Worm (Caenorhabditis elegans) whole organism, L4 larva: ENCODE data around the gene srx-131.
A peak's percentile ranks its signal among the peaks of the same experiment; 100 is the strongest.

ENCODE experiments used
- F26F4.8 ChIP-seq: fragments of 200-800 bp; sonication (Bioruptor generic); conservative IDR thresholded peaks from 2 replicates; pipeline ENCODE4 v1.3.6; 2022; ENCODE audit warnings: missing genetic modification characterization, missing compliant biosample characterization
- Y105C5A.15 ChIP-seq: fragments of 200-800 bp; sonication (Bioruptor generic); IDR thresholded peaks from 2 replicates; pipeline ENCODE4 v1.3.6; 2022; ENCODE audit warnings: missing genetic modification characterization, missing compliant biosample characterization
- Y5F2A.4 ChIP-seq: fragments of 200-800 bp; sonication (Bioruptor generic); optimal IDR thresholded peaks from 2 replicates; lab custom pipeline; 2018; ENCODE audit warnings: mild to moderate bottlenecking, missing genetic modification characterization, missing compliant biosample characterization
- ZK546.5 ChIP-seq, 2 experiments: sonication (generic microtip); optimal IDR thresholded peaks; 2 replicates each; lab custom pipeline; 2017; ENCODE audit warnings: missing biosample characterization in 2 of 2, missing genetic modification characterization in 2 of 2
- aha-1 ChIP-seq: fragments of 150-350 bp; peaks from one replicate; lab custom pipeline; 2014; ENCODE audit warnings: missing biosample characterization, missing genetic modification characterization
- ama-1 ChIP-seq: fragments of 150-350 bp; optimal IDR thresholded peaks from 2 replicates; lab custom pipeline; 2014; ENCODE audit warnings: inconsistent platforms, mixed read lengths
- attf-4 ChIP-seq: sonication (generic microtip); optimal IDR thresholded peaks from 3 replicates; lab custom pipeline; 2017; ENCODE audit warnings: missing biosample characterization, missing genetic modification characterization
- ceh-20 ChIP-seq: fragments of 200-800 bp; sonication (Bioruptor generic); IDR thresholded peaks from 2 replicates; pipeline ENCODE4 v1.3.6; 2022; ENCODE audit warnings: missing genetic modification reagents, missing genetic modification characterization, missing compliant biosample characterization
- ceh-62 ChIP-seq: sonication (generic microtip); optimal IDR thresholded peaks from 2 replicates; lab custom pipeline; 2017; ENCODE audit warnings: missing biosample characterization, missing genetic modification characterization
- ces-1 ChIP-seq: fragments of 150-350 bp; sonication (generic microtip); optimal IDR thresholded peaks from 4 replicates; lab custom pipeline; 2014; ENCODE audit warnings: missing biosample characterization, missing genetic modification reagents, missing genetic modification characterization
- daf-12 ChIP-seq: fragments of 150-350 bp; optimal IDR thresholded peaks from 2 replicates; lab custom pipeline; 2014; ENCODE audit warnings: missing biosample characterization, missing genetic modification reagents, missing genetic modification characterization
- daf-16 ChIP-seq, 3 experiments: sonication (generic microtip); optimal IDR thresholded peaks; 2 replicates each; lab custom pipeline; 2016 to 2017; ENCODE audit warnings: missing genetic modification characterization in 3 of 3, missing genetic modification reagents in 3 of 3, mild to moderate bottlenecking in 2 of 3, missing compliant biosample characterization in 2 of 3, missing biosample characterization in 1 of 3, moderate library complexity in 1 of 3
- daf-8 ChIP-seq: fragments of 200-800 bp; sonication (Bioruptor generic); IDR thresholded peaks from 2 replicates; pipeline ENCODE4 v1.3.6; 2022; ENCODE audit warnings: missing genetic modification characterization, missing compliant biosample characterization
- dmd-6 ChIP-seq: fragments of 200-800 bp; sonication (Bioruptor generic); IDR thresholded peaks from 2 replicates; pipeline ENCODE4 v1.3.6; 2022; ENCODE audit warnings: missing genetic modification reagents, missing genetic modification characterization, missing compliant biosample characterization
- dmd-9 ChIP-seq: fragments of 200-800 bp; sonication (Bioruptor generic); IDR thresholded peaks from 2 replicates; pipeline ENCODE4 v1.3.6; 2022; ENCODE audit warnings: missing genetic modification reagents, missing genetic modification characterization, missing compliant biosample characterization
- dpl-1 ChIP-seq: fragments of 150-350 bp; optimal IDR thresholded peaks from 2 replicates; lab custom pipeline; 2014; ENCODE audit warnings: missing biosample characterization, missing genetic modification reagents, missing genetic modification characterization
- duxl-1 ChIP-seq: sonication (generic microtip); optimal IDR thresholded peaks from 2 replicates; lab custom pipeline; 2016; ENCODE audit warnings: mild to moderate bottlenecking, missing genetic modification characterization, moderate library complexity, missing compliant biosample characterization; ENCODE audit not compliant: poor library complexity
- egl-27 ChIP-seq: sonication (generic microtip); optimal IDR thresholded peaks from 3 replicates; lab custom pipeline; 2017; ENCODE audit warnings: missing biosample characterization, missing genetic modification reagents, missing genetic modification characterization
- egl-43 ChIP-seq: fragments of 200-800 bp; sonication (Bioruptor generic); IDR thresholded peaks from 2 replicates; pipeline ENCODE4 v1.3.6; 2022; ENCODE audit warnings: missing genetic modification reagents, missing genetic modification characterization, missing compliant biosample characterization
- fkh-10 ChIP-seq: fragments of 150-350 bp; optimal IDR thresholded peaks from 2 replicates; lab custom pipeline; 2014; ENCODE audit warnings: missing biosample characterization, missing genetic modification reagents, missing genetic modification characterization
- hif-1 ChIP-seq, 2 experiments: sonication (generic microtip); optimal IDR thresholded peaks; 2 replicates each; lab custom pipeline; 2016 to 2017; ENCODE audit warnings: missing compliant biosample characterization in 2 of 2, missing genetic modification characterization in 2 of 2, missing genetic modification reagents in 2 of 2, missing genotype in 2 of 2, mild to moderate bottlenecking in 1 of 2
- lin-13 ChIP-seq: fragments of 150-350 bp; optimal IDR thresholded peaks from 2 replicates; lab custom pipeline; 2014; ENCODE audit warnings: missing biosample characterization, missing genetic modification reagents, missing genetic modification characterization
- lin-15B ChIP-seq: fragments of 150-350 bp; sonication (generic microtip); optimal IDR thresholded peaks from 3 replicates; lab custom pipeline; 2014; ENCODE audit warnings: missing biosample characterization, missing genetic modification characterization
- lir-3 ChIP-seq: sonication (generic microtip); optimal IDR thresholded peaks from 2 replicates; lab custom pipeline; 2016; ENCODE audit warnings: mild to moderate bottlenecking, missing genetic modification characterization, missing compliant biosample characterization
- lsy-2 ChIP-seq, 2 experiments: fragments of 150-350 bp in 1 of 2; sonication (generic microtip) in 1 of 2; optimal IDR thresholded peaks; 2 replicates each; lab custom pipeline; 2014 to 2017; ENCODE audit warnings: missing biosample characterization in 2 of 2, missing genetic modification characterization in 2 of 2
- mdl-1 ChIP-seq, 2 experiments: fragments of 150-350 bp in 1 of 2; sonication (generic microtip) in 1 of 2; optimal IDR thresholded peaks; 2 replicates each; lab custom pipeline; 2014 to 2017; ENCODE audit warnings: missing biosample characterization in 2 of 2, missing genetic modification characterization in 2 of 2
- mdt-29 ChIP-seq: fragments of 200-800 bp; sonication (Bioruptor generic); IDR thresholded peaks from 2 replicates; pipeline ENCODE4 v1.3.6; 2022; ENCODE audit warnings: missing genetic modification reagents, missing genetic modification characterization, missing compliant biosample characterization
- mes-2 ChIP-seq: sonication (generic microtip); optimal IDR thresholded peaks from 2 replicates; lab custom pipeline; 2016; ENCODE audit warnings: missing genotype, mild to moderate bottlenecking, missing genetic modification characterization, missing compliant biosample characterization; ENCODE audit not compliant: poor library complexity, severe bottlenecking
- nhr-102 ChIP-seq: sonication (generic microtip); optimal IDR thresholded peaks from 2 replicates; lab custom pipeline; 2016; ENCODE audit warnings: mild to moderate bottlenecking, missing genetic modification characterization, moderate library complexity, missing compliant biosample characterization
- nhr-11 ChIP-seq: fragments of 150-350 bp; optimal IDR thresholded peaks from 2 replicates; lab custom pipeline; 2014; ENCODE audit warnings: missing biosample characterization, missing genetic modification characterization
- nhr-28 ChIP-seq: fragments of 150-350 bp; optimal IDR thresholded peaks from 2 replicates; lab custom pipeline; 2014; ENCODE audit warnings: missing biosample characterization, missing genetic modification characterization
- nhr-48 ChIP-seq: sonication (generic microtip); optimal IDR thresholded peaks from 2 replicates; lab custom pipeline; 2016; ENCODE audit warnings: mild to moderate bottlenecking, missing genetic modification characterization, missing compliant biosample characterization
- pha-4 ChIP-seq, 2 experiments: fragments of 150-350 bp in 1 of 2; fragments of 200-800 bp in 1 of 2; sonication (Bioruptor generic) in 1 of 2; IDR thresholded peaks in 1 of 2; optimal IDR thresholded peaks in 1 of 2; 2 replicates each; pipeline versions ENCODE4 v1.3.6 to Lab custom; 2014 to 2022; ENCODE audit warnings: missing genetic modification characterization in 2 of 2, missing genetic modification reagents in 2 of 2, missing biosample characterization in 1 of 2, missing compliant biosample characterization in 1 of 2
- php-3 ChIP-seq: fragments of 200-800 bp; sonication (Bioruptor generic); IDR thresholded peaks from 2 replicates; pipeline ENCODE4 v1.3.6; 2022; ENCODE audit warnings: missing genetic modification reagents, missing genetic modification characterization, missing compliant biosample characterization
- skn-1 ChIP-seq: fragments of 150-350 bp; optimal IDR thresholded peaks from 2 replicates; lab custom pipeline; 2014; ENCODE audit warnings: missing biosample characterization, missing genetic modification characterization
- snpc-1.2 ChIP-seq: fragments of 200-800 bp; sonication (Bioruptor generic); IDR thresholded peaks from 2 replicates; pipeline ENCODE4 v1.3.6; 2022; ENCODE audit warnings: missing genetic modification reagents, missing genetic modification characterization, missing compliant biosample characterization
- snpc-4 ChIP-seq: fragments of 150-350 bp; optimal IDR thresholded peaks from 2 replicates; lab custom pipeline; 2014; ENCODE audit warnings: missing biosample characterization, missing genetic modification characterization
- spr-1 ChIP-seq: sonication (generic microtip); optimal IDR thresholded peaks from 2 replicates; lab custom pipeline; 2016; ENCODE audit warnings: mild to moderate bottlenecking, missing genetic modification characterization, missing compliant biosample characterization
- tag-97 ChIP-seq: fragments of 200-800 bp; sonication (Bioruptor generic); IDR thresholded peaks from 2 replicates; pipeline ENCODE4 v1.3.6; 2022; ENCODE audit warnings: missing genetic modification characterization, missing compliant biosample characterization
- unc-39 ChIP-seq: sonication (generic microtip); optimal IDR thresholded peaks from 2 replicates; lab custom pipeline; 2017; ENCODE audit warnings: missing biosample characterization, missing genetic modification characterization
- unc-62 ChIP-seq, 3 experiments: fragments of 150-350 bp in 1 of 3; sonication (generic microtip); optimal IDR thresholded peaks in 2 of 3; peaks in 1 of 3; 1 replicate in 1 of 3; 2 replicates in 2 of 3; lab custom pipeline; 2014 to 2017; ENCODE audit warnings: missing biosample characterization in 3 of 3, missing genetic modification characterization in 3 of 3, missing genetic modification reagents in 3 of 3, missing genotype in 1 of 3
- zfp-2 ChIP-seq: sonication (generic microtip); optimal IDR thresholded peaks from 2 replicates; lab custom pipeline; 2016; ENCODE audit warnings: mild to moderate bottlenecking, missing genetic modification characterization, missing compliant biosample characterization
- zip-11 ChIP-seq: fragments of 200-800 bp; sonication (Bioruptor generic); IDR thresholded peaks from 2 replicates; pipeline ENCODE4 v1.3.6; 2022; ENCODE audit warnings: missing genetic modification characterization, missing compliant biosample characterization

The srx-131 gene

ce11 chrV:13812330-13812729 is 32.9 kb upstream of the srx-131 start:
- TF ChIP-seq ces-1 (GFP tag; lab: Kevin White, UChicago) (peak; percentile 47), tag-97 (no peak)

DNA sequence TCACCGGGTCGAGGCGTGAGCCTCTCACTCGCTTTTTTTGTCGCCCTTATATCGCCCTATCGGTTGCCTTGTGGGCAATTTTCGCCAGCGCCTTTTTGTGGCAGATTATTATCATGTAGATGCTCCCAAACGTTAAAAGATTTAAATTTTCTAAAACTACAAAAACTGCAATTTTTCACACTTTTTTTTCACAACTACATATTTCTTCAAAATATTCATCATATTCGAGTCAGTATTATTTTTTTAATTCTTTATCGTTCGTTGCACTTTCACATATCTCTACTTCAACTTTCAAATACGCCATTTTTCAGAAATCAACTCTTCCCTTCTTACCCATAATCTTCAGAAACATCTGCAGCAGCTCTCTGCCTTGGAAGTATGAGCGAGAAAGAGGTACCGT is 32.3 kb upstream of the srx-131 start, which contains the start of gene ceh-24:
ceh-24 (plus strand) TSS at position 301 of the 400 bp plus-strand sequence.
- TF ChIP-seq daf-8 (no peak), F26F4.8 (GFP tag; lab: Robert Waterston, UW) (no peak), Y5F2A.4 (GFP tag; lab: Kevin White, UChicago) (no peak), lsy-2 (tag; optimal IDR thresholded peaks at IDR 0.05; lab: Kevin White, UChicago) (no peak), lir-3 (tag; lab: Kevin White, UChicago) (no peak), attf-4 (tag; lab: Kevin White, UChicago) (no peak), tag-97 (no peak), zip-11 (no peak), snpc-4 (tag; lab: Kevin White, UChicago) (no peak), mdl-1 (tag; optimal IDR thresholded peaks at IDR 0.05; lab: Kevin White, UChicago) (no peak), lin-15B (tag; lab: Kevin White, UChicago) (no peak)

DNA sequence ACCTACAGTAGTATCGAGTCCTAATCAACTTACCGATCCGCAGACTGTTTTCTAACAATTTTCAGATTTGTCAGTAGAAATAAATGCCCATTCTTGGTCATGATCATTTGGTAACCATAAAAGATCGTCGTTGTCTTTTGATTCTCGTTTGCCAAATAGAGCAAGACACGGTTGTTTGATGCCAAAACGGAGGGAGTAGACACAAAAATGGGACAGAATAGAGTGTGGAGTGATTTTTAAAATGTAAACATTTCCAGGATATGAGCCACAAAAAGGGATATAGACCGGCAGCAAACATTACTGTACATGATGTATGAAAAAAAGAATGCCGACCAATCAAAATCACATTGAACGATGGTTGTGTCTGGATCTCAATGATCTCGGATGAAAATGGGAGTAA is 28.4 kb upstream of the srx-131 start, which contains the start of gene F55B12.2:
F55B12.2 (minus strand) TSS at position 101 of the 400 bp plus-strand sequence.
- TF ChIP-seq egl-43, result no peak
- peak; percentile 9 for TF ChIP-seq aha-1

DNA sequence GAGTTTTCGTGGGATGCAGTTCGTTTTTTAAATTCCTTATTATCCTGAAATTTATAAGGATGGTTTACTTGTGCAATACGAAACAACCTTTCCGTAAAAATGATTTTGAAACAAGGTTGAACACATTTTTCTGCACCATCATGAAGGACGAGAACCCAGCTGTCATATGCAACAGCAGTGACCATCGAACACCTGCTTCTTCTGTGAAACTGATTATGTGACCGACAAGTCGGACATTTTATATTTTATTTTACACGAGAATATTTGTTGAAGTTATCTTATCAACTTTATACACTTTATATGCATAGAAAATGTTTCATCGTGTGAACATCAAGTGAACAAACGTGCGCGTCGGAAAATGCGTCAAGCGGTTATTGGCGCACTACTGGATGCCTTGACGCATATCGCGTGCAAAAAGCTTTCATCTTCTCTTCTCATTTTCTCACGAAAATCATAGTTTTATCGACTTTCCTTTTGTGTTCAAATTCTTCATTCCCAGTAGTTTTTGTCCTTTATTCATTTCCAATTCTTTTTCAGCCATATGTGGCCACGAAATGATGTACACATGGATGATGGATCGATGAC is 26.3 kb upstream of the srx-131 start, which contains the start of gene sel-10:
sel-10 (plus strand) TSS at position 538 of the 585 bp plus-strand sequence.
- TF ChIP-seq nhr-28, result peak; percentile 52
- no peak for TF ChIP-seq tag-97
- TF ChIP-seq fkh-10, result no peak
- no peak for TF ChIP-seq Y105C5A.15
- TF ChIP-seq lin-13 (GFP tag; lab: Kevin White, UChicago), result peak; percentile 66
- TF ChIP-seq mdt-29, result no peak
- no peak for TF ChIP-seq spr-1
- no peak for TF ChIP-seq egl-27
- no peak for TF ChIP-seq snpc-4 (tag; lab: Kevin White, UChicago)
- TF ChIP-seq nhr-11 (tag; lab: Kevin White, UChicago), result peak; percentile 60
- TF ChIP-seq ZK546.5 (tag; optimal IDR thresholded peaks at IDR 0.05; lab: Kevin White, UChicago), result no peak
- TF ChIP-seq duxl-1 (tag; lab: Kevin White, UChicago), result peak; percentile 66
- TF ChIP-seq unc-39 (tag; lab: Kevin White, UChicago), result no peak
- TF ChIP-seq nhr-48, result peak; percentile 36
- peak; percentile 70 for TF ChIP-seq dmd-6 (GFP tag; lab: Robert Waterston, UW)
- TF ChIP-seq daf-16 (GFP tag; optimal IDR thresholded peaks at IDR 0.05; lab: Kevin White, UChicago), result no peak
- TF ChIP-seq daf-16 (tag; optimal IDR thresholded peaks at IDR 0.05; lab: Kevin White, UChicago), result peak; percentile 38
- no peak for TF ChIP-seq ama-1 (lab: Kevin White, UChicago)
- no peak for TF ChIP-seq daf-12
- TF ChIP-seq hif-1 (tag; optimal IDR thresholded peaks at IDR 0.05; lab: Kevin White, UChicago), result peak in 1 of 2 experiments; percentile 65
- no peak for TF ChIP-seq Y5F2A.4 (GFP tag; lab: Kevin White, UChicago)
- no peak for TF ChIP-seq nhr-102 (tag; lab: Kevin White, UChicago)
- peak; percentile 84 for TF ChIP-seq mes-2 (tag; lab: Kevin White, UChicago)
- TF ChIP-seq snpc-1.2 (GFP tag; lab: Robert Waterston, UW), result no peak
- no peak for TF ChIP-seq skn-1 (tag; lab: Kevin White, UChicago)
- peak; percentile 30; the same call in 1 of the 2 replicates for TF ChIP-seq pha-4 (GFP tag; IDR thresholded peaks at IDR 0.05; lab: Robert Waterston, UW)
- TF ChIP-seq pha-4 (tag; optimal IDR thresholded peaks at IDR 0.05; lab: Kevin White, UChicago), result peak; percentile 47
- peak in 1 of 2 experiments; percentile 59 for TF ChIP-seq unc-62 (GFP tag; optimal IDR thresholded peaks at IDR 0.05 in 1 of 2; lab: Kevin White, UChicago)
- TF ChIP-seq unc-62 (tag; optimal IDR thresholded peaks at IDR 0.05; lab: Kevin White, UChicago), result no peak
- TF ChIP-seq ceh-20 (GFP tag; lab: Robert Waterston, UW), result no peak
- no peak for TF ChIP-seq zfp-2 (tag; lab: Kevin White, UChicago)
- TF ChIP-seq php-3 (GFP tag; lab: Robert Waterston, UW), result peak; percentile 71
- no peak for TF ChIP-seq zip-11
- TF ChIP-seq dmd-9 (GFP tag; lab: Robert Waterston, UW), result no peak
- TF ChIP-seq ceh-62 (tag; lab: Kevin White, UChicago), result no peak
- TF ChIP-seq attf-4 (tag; lab: Kevin White, UChicago), result no peak
- TF ChIP-seq dpl-1, result peak; percentile 76
- TF ChIP-seq lsy-2 (tag; optimal IDR thresholded peaks at IDR 0.05; lab: Kevin White, UChicago), result peak in 1 of 2 experiments; percentile 83
